Worm (Caenorhabditis elegans) whole organism, L2 larva: ENCODE results near the gene W07A12.4.

ENCODE experiments used
- blmp-1 ChIP-seq: sonication (generic microtip); optimal IDR thresholded peaks from 2 replicates; lab custom pipeline; 2017; ENCODE audit warnings: missing genetic modification characterization, mild to moderate bottlenecking, missing compliant biosample characterization, antibody characterized with exemption, moderate library complexity; ENCODE audit not compliant: insufficient read depth
- elt-1 ChIP-seq: fragments of 150-350 bp; optimal IDR thresholded peaks from 2 replicates; lab custom pipeline; 2014; ENCODE audit warnings: missing biosample characterization, missing genetic modification characterization
- fos-1 ChIP-seq: fragments of 150-350 bp; optimal IDR thresholded peaks from 2 replicates; lab custom pipeline; 2014; ENCODE audit warnings: missing biosample characterization, missing genetic modification characterization
- nhr-10 ChIP-seq: sonication (generic microtip); optimal IDR thresholded peaks from 2 replicates; lab custom pipeline; 2017; ENCODE audit warnings: missing biosample characterization, missing genetic modification characterization
- nhr-11 ChIP-seq: fragments of 150-350 bp; optimal IDR thresholded peaks from 2 replicates; lab custom pipeline; 2014; ENCODE audit warnings: missing biosample characterization, missing genetic modification characterization
- nhr-12 ChIP-seq: fragments of 150-350 bp; optimal IDR thresholded peaks from 2 replicates; lab custom pipeline; 2014; ENCODE audit warnings: missing biosample characterization, missing genetic modification characterization
- skn-1 ChIP-seq: sonication (generic microtip); optimal IDR thresholded peaks from 2 replicates; lab custom pipeline; 2017; ENCODE audit warnings: missing biosample characterization, missing genetic modification characterization
- snpc-4 ChIP-seq: fragments of 150-350 bp; optimal IDR thresholded peaks from 2 replicates; lab custom pipeline; 2014; ENCODE audit warnings: missing biosample characterization, missing genetic modification characterization
- unc-39 ChIP-seq: fragments of 150-350 bp; optimal IDR thresholded peaks from 2 replicates; lab custom pipeline; 2014; ENCODE audit warnings: missing biosample characterization, missing genetic modification characterization
- zag-1 ChIP-seq: fragments of 150-350 bp; optimal IDR thresholded peaks from 2 replicates; lab custom pipeline; 2014; ENCODE audit warnings: missing biosample characterization, missing genetic modification characterization
- ztf-1 ChIP-seq: fragments of 200-800 bp; sonication (Bioruptor generic); conservative IDR thresholded peaks from 2 replicates; pipeline ENCODE4 v1.3.6; 2022; ENCODE audit warnings: missing genetic modification characterization, missing compliant biosample characterization
- ztf-4 ChIP-seq: fragments of 150-350 bp; optimal IDR thresholded peaks from 2 replicates; lab custom pipeline; 2014; ENCODE audit warnings: missing biosample characterization, missing genetic modification characterization

ce11 chrII:9139172-9139700 is 6.8 kb upstream of the W07A12.4 start, which contains the start of gene Y9C2UA.1:
- TF ChIP-seq nhr-10: no peak
- no peak for TF ChIP-seq ztf-4 (tag; lab: Kevin White, UChicago)
- TF ChIP-seq elt-1 (tag; lab: Kevin White, UChicago): no peak
- no peak for TF ChIP-seq fos-1 (tag; lab: Kevin White, UChicago)
- TF ChIP-seq unc-39 (tag; lab: Kevin White, UChicago): no peak
- no peak for TF ChIP-seq snpc-4 (tag; lab: Kevin White, UChicago)
- no peak for TF ChIP-seq zag-1 (tag; lab: Kevin White, UChicago)
- no peak for TF ChIP-seq nhr-11
- TF ChIP-seq ztf-1 (GFP tag; lab: Robert Waterston, UW): no peak
- TF ChIP-seq nhr-12: no peak
- TF ChIP-seq skn-1: no peak
- no peak for TF ChIP-seq blmp-1
